Fruit fly (Drosophila melanogaster): ENCODE data around the gene Ggt-1.

The Ggt-1 gene

DNA sequence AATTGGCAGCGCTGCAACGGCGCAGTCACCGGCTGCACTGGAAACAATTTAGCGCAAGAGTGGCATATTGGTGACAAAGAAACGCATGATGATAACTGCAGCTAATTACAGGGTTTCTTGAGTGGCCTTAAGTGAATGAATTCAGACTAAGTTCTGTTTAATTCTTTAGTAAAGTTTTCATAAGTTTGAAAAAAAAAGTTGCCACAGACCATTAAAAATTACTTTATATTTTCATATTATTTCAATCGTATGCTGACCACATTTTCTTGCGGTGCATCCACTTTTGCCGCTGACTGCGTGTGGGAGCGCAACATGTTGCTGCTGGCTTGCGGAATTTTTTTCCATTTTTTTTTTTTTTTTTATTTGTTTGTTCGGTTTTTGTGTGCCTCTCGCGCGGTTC, 40.1 kb upstream of the Ggt-1 start (continued):
- TF ChIP-seq CG8089 (GFP tag; optimal IDR thresholded peaks at IDR 0.05) (no peak), CG9215 (GFP tag; IDR thresholded peaks at IDR 0.05) (no peak), dmrt99B (tag; optimal IDR thresholded peaks at IDR 0.05) (peak; percentile 56), emc (GFP tag; optimal IDR thresholded peaks at IDR 0.05) (no peak), CG9727 (GFP tag; optimal IDR thresholded peaks at IDR 0.05) (peak; percentile 51), grau (tag; optimal IDR thresholded peaks at IDR 0.05) (peak; percentile 14), CG43689 (GFP tag; IDR thresholded peaks at IDR 0.05) (no peak), lilli (GFP tag; optimal IDR thresholded peaks at IDR 0.05) (no peak), CG34376 (GFP tag; optimal IDR thresholded peaks at IDR 0.05) (no peak), chif (GFP tag; optimal IDR thresholded peaks at IDR 0.05) (no peak), CG2199 (GFP tag; IDR thresholded peaks at IDR 0.05) (no peak), CG1024 (GFP tag; IDR thresholded peaks at IDR 0.05) (no peak), org-1 (GFP tag; optimal IDR thresholded peaks at IDR 0.05) (no peak), CG9437 (GFP tag; optimal IDR thresholded peaks at IDR 0.05) (no peak), kah (GFP tag; optimal IDR thresholded peaks at IDR 0.05) (no peak), CG4328 (GFP tag; optimal IDR thresholded peaks at IDR 0.05) (no peak), CG3838 (GFP tag; optimal IDR thresholded peaks at IDR 0.05) (no peak), CG33557 (GFP tag; optimal IDR thresholded peaks at IDR 0.05) (no peak), ro (GFP tag; IDR thresholded peaks at IDR 0.05) (no peak), gsb (GFP tag; IDR thresholded peaks at IDR 0.05) (no peak), CG18476 (GFP tag; optimal IDR thresholded peaks at IDR 0.05) (no peak), Spps (tag; optimal IDR thresholded peaks at IDR 0.05) (no peak), unc-4 (GFP tag; IDR thresholded peaks at IDR 0.05; ENCODE audit: partially characterized antibody) (no peak), aop (GFP tag; IDR thresholded peaks at IDR 0.05) (no peak), CG12391 (tag; optimal IDR thresholded peaks at IDR 0.05) (peak; percentile 40), Tbp (GFP tag; optimal IDR thresholded peaks at IDR 0.05) (no peak), CG12071 (GFP tag; optimal IDR thresholded peaks at IDR 0.05) (no peak), gce (GFP tag; IDR thresholded peaks at IDR 0.05) (no peak), eyg (GFP tag; optimal IDR thresholded peaks at IDR 0.05) (no peak), sens-2 (GFP tag; IDR thresholded peaks at IDR 0.05) (no peak), CG4424 (GFP tag; optimal IDR thresholded peaks at IDR 0.05) (no peak), eve (GFP tag; optimal IDR thresholded peaks at IDR 0.05) (no peak), slp2 (GFP tag; optimal IDR thresholded peaks at IDR 0.05) (no peak), CG4404 (GFP tag; IDR thresholded peaks at IDR 0.05) (peak; percentile 26; the same call in 1 of the 2 replicates), unpg (GFP tag; optimal IDR thresholded peaks at IDR 0.05) (peak; percentile 44), MBD-R2 (GFP tag; IDR thresholded peaks at IDR 0.05) (no peak), pros (GFP tag; optimal IDR thresholded peaks at IDR 0.05) (no peak), dm (GFP tag; optimal IDR thresholded peaks at IDR 0.05) (no peak), CG7271 (tag; optimal IDR thresholded peaks at IDR 0.05) (no peak), CG8281 (tag; optimal IDR thresholded peaks at IDR 0.05) (no peak), CG10462 (GFP tag; optimal IDR thresholded peaks at IDR 0.05) (no peak), yki (optimal IDR thresholded peaks at IDR 0.05) (no peak), Lpt (GFP tag; optimal IDR thresholded peaks at IDR 0.05) (no peak), CG2875 (GFP tag; optimal IDR thresholded peaks at IDR 0.05) (no peak), CG3407 (GFP tag; optimal IDR thresholded peaks at IDR 0.05) (peak; percentile 15), Adf1 (GFP tag; IDR thresholded peaks at IDR 0.05) (no peak), hth (optimal IDR thresholded peaks at IDR 0.05) (no peak), psq (GFP tag; optimal IDR thresholded peaks at IDR 0.05) (no peak), salm (tag; optimal IDR thresholded peaks at IDR 0.05) (no peak), CG11695 (GFP tag; IDR thresholded peaks at IDR 0.05) (no peak), exex (tag; optimal IDR thresholded peaks at IDR 0.05) (no peak), CG18599 (GFP tag; optimal IDR thresholded peaks at IDR 0.05) (no peak), Atf3 (GFP tag; optimal IDR thresholded peaks at IDR 0.05) (no peak), CG11723 (GFP tag; optimal IDR thresholded peaks at IDR 0.05) (no peak)

Measured in whole organism, embryonic.